Fruit fly (Drosophila melanogaster) whole organism, embryonic: ENCODE data around the gene CG17239.

ENCODE experiments used
- B-H2 ChIP-seq: fragments of 200-800 bp; sonication (Bioruptor generic); optimal IDR thresholded peaks from 2 replicates; lab custom pipeline; 2018; ENCODE audit warnings: missing biosample characterization, mild to moderate bottlenecking, missing genetic modification characterization
- BEAF-32 ChIP-seq: fragments of 200-800 bp; sonication (Bioruptor generic); optimal IDR thresholded peaks from 3 replicates; lab custom pipeline; 2017; ENCODE audit warnings: missing biosample characterization, missing genetic modification characterization, mild to moderate bottlenecking, moderate library complexity, missing genetic modification reagents
- CG10959 ChIP-seq: fragments of 200-800 bp; sonication (Bioruptor generic); IDR thresholded peaks from 2 replicates; pipeline ENCODE4 v1.3.6; 2022; ENCODE audit warnings: missing biosample characterization, missing genetic modification characterization
- CG11093 ChIP-seq: fragments of 200-800 bp; sonication (Bioruptor generic); IDR thresholded peaks from 3 replicates; pipeline ENCODE4 v1.3.6; 2022; ENCODE audit warnings: missing biosample characterization, missing genetic modification characterization
- CG15269 ChIP-seq: fragments of 200-800 bp; sonication (Bioruptor generic); optimal IDR thresholded peaks from 2 replicates; lab custom pipeline; 2018; ENCODE audit warnings: missing biosample characterization, mild to moderate bottlenecking, missing genetic modification characterization, moderate library complexity
- CG15479 ChIP-seq: fragments of 200-800 bp; sonication (Bioruptor generic); optimal IDR thresholded peaks from 3 replicates; lab custom pipeline; 2019; ENCODE audit warnings: missing biosample characterization, mild to moderate bottlenecking, missing genetic modification characterization, moderate library complexity
- CG17802 ChIP-seq: fragments of 200-800 bp; sonication (Bioruptor generic); optimal IDR thresholded peaks from 2 replicates; lab custom pipeline; 2018; ENCODE audit warnings: missing biosample characterization, mild to moderate bottlenecking, missing genetic modification characterization, moderate library complexity
- CG18599 ChIP-seq: fragments of 200-800 bp; sonication (Bioruptor generic); optimal IDR thresholded peaks from 3 replicates; lab custom pipeline; 2017; ENCODE audit warnings: missing biosample characterization, missing genetic modification characterization, mild to moderate bottlenecking, moderate library complexity, missing genetic modification reagents
- CG2202 ChIP-seq: fragments of 200-800 bp; sonication (Bioruptor generic); optimal IDR thresholded peaks from 2 replicates; lab custom pipeline; 2018; ENCODE audit warnings: missing biosample characterization, mild to moderate bottlenecking, missing genetic modification characterization
- CG2875 ChIP-seq: fragments of 200-800 bp; sonication (Bioruptor generic); optimal IDR thresholded peaks from 2 replicates; lab custom pipeline; 2017; ENCODE audit warnings: missing biosample characterization, mild to moderate bottlenecking, missing genetic modification characterization, missing genetic modification reagents
- CG2889 ChIP-seq: fragments of 200-800 bp; sonication (Bioruptor generic); IDR thresholded peaks from 3 replicates; pipeline ENCODE4 v1.3.6; 2022; ENCODE audit warnings: missing biosample characterization, missing genetic modification characterization
- CG31388 ChIP-seq: fragments of 200-800 bp; sonication (Bioruptor generic); optimal IDR thresholded peaks from 2 replicates; lab custom pipeline; 2016; ENCODE audit warnings: missing biosample characterization, missing genetic modification characterization
- CG32767 ChIP-seq: fragments of 200-800 bp; sonication (Bioruptor generic); IDR thresholded peaks from 2 replicates; pipeline ENCODE4 v1.3.6; 2022; ENCODE audit warnings: missing biosample characterization, missing genetic modification characterization
- CG3838 ChIP-seq: fragments of 200-800 bp; sonication (Bioruptor generic); optimal IDR thresholded peaks from 3 replicates; lab custom pipeline; 2016; ENCODE audit warnings: missing biosample characterization, missing genetic modification characterization
- CG3847 ChIP-seq: fragments of 200-800 bp; sonication (Bioruptor generic); IDR thresholded peaks from 2 replicates; pipeline ENCODE4 v1.3.6; 2022; ENCODE audit warnings: missing biosample characterization, missing genetic modification characterization
- CG4854 ChIP-seq: fragments of 200-800 bp; sonication (Bioruptor generic); optimal IDR thresholded peaks from 2 replicates; lab custom pipeline; 2016; ENCODE audit warnings: missing biosample characterization, missing genetic modification characterization, inconsistent platforms
- CG6254 ChIP-seq: fragments of 200-800 bp; sonication (Bioruptor generic); optimal IDR thresholded peaks from 3 replicates; lab custom pipeline; 2017; ENCODE audit warnings: mild to moderate bottlenecking, missing biosample characterization, missing genetic modification reagents, missing genetic modification characterization
- CG6683 ChIP-seq: fragments of 200-800 bp; sonication (Bioruptor generic); optimal IDR thresholded peaks from 2 replicates; lab custom pipeline; 2017; ENCODE audit warnings: missing biosample characterization, mild to moderate bottlenecking, missing genetic modification characterization, missing genetic modification reagents
- CG7357 ChIP-seq: fragments of 200-800 bp; sonication (Bioruptor generic); IDR thresholded peaks from 3 replicates; pipeline ENCODE4 v1.3.6; 2022; ENCODE audit warnings: missing biosample characterization, missing genetic modification characterization
- CG7987 ChIP-seq: fragments of 200-800 bp; sonication (Bioruptor generic); optimal IDR thresholded peaks from 2 replicates; lab custom pipeline; 2018; ENCODE audit warnings: missing biosample characterization, mild to moderate bottlenecking, missing genetic modification characterization, moderate library complexity
- CG8089 ChIP-seq: fragments of 200-800 bp; sonication (Bioruptor generic); optimal IDR thresholded peaks from 3 replicates; lab custom pipeline; 2016; ENCODE audit warnings: missing biosample characterization, missing genetic modification characterization
- D19B ChIP-seq: fragments of 200-800 bp; sonication (Bioruptor generic); optimal IDR thresholded peaks from 2 replicates; lab custom pipeline; 2017; ENCODE audit warnings: missing biosample characterization, mild to moderate bottlenecking, missing genetic modification characterization
- E2f1 ChIP-seq: fragments of 200-800 bp; sonication (Bioruptor generic); IDR thresholded peaks from 2 replicates; pipeline ENCODE4 v1.3.6; 2022; ENCODE audit warnings: missing biosample characterization, missing genetic modification characterization
- Fer3 ChIP-seq: fragments of 200-800 bp; sonication (Bioruptor generic); optimal IDR thresholded peaks from 2 replicates; lab custom pipeline; 2018; ENCODE audit warnings: missing biosample characterization, mild to moderate bottlenecking, missing genetic modification characterization, moderate library complexity
- Gsc ChIP-seq: fragments of 200-800 bp; sonication (Bioruptor generic); IDR thresholded peaks from 2 replicates; pipeline ENCODE4 v1.3.6; 2022; ENCODE audit warnings: missing biosample characterization, missing genetic modification characterization
- HmgD ChIP-seq: fragments of 200-800 bp; sonication (Bioruptor generic); optimal IDR thresholded peaks from 3 replicates; lab custom pipeline; 2016; ENCODE audit warnings: missing biosample characterization, missing genetic modification characterization
- Hr39 ChIP-seq: fragments of >200 bp; optimal IDR thresholded peaks from 2 replicates; lab custom pipeline; 2017
- Nf-YB ChIP-seq: fragments of 200-800 bp; sonication (Bioruptor generic); optimal IDR thresholded peaks from 3 replicates; lab custom pipeline; 2019; ENCODE audit warnings: missing biosample characterization, mild to moderate bottlenecking, missing genetic modification characterization, moderate library complexity
- Opbp ChIP-seq: fragments of 200-800 bp; sonication (Bioruptor generic); IDR thresholded peaks from 3 replicates; pipeline ENCODE4 v1.3.6; 2022; ENCODE audit warnings: missing biosample characterization, missing genetic modification characterization; ENCODE audit not compliant: partially characterized antibody
- Rx ChIP-seq: fragments of 200-800 bp; sonication (Bioruptor generic); IDR thresholded peaks from 2 replicates; pipeline ENCODE4 v1.3.6; 2022; ENCODE audit warnings: missing biosample characterization, missing genetic modification characterization
- TFAM ChIP-seq: fragments of 200-800 bp; sonication (Bioruptor generic); optimal IDR thresholded peaks from 2 replicates; lab custom pipeline; 2017; ENCODE audit warnings: missing biosample characterization, missing genetic modification characterization, inconsistent platforms
- Xbp1 ChIP-seq: fragments of 200-800 bp; sonication (Bioruptor generic); optimal IDR thresholded peaks from 3 replicates; lab custom pipeline; 2016; ENCODE audit warnings: missing biosample characterization, mild to moderate bottlenecking, missing genetic modification characterization
- Xrp1 ChIP-seq: fragments of 200-800 bp; sonication (Bioruptor generic); IDR thresholded peaks from 2 replicates; pipeline ENCODE4 v1.3.6; 2022; ENCODE audit warnings: missing biosample characterization, missing genetic modification characterization
- ase ChIP-seq: fragments of 200-800 bp; sonication (Bioruptor generic); IDR thresholded peaks from 3 replicates; pipeline ENCODE4 v1.3.6; 2022; ENCODE audit warnings: missing biosample characterization, missing genetic modification characterization
- bbx ChIP-seq: fragments of 200-800 bp; sonication (Bioruptor generic); IDR thresholded peaks from 2 replicates; pipeline ENCODE4 v1.3.6; 2022; ENCODE audit warnings: missing biosample characterization, missing genetic modification characterization; ENCODE audit not compliant: partially characterized antibody
- crc ChIP-seq: fragments of 200-800 bp; sonication (Bioruptor generic); optimal IDR thresholded peaks from 2 replicates; lab custom pipeline; 2016; ENCODE audit warnings: missing biosample characterization, missing genetic modification characterization
- fd3F ChIP-seq: fragments of 200-800 bp; sonication (Bioruptor generic); optimal IDR thresholded peaks from 2 replicates; lab custom pipeline; 2018; ENCODE audit warnings: missing biosample characterization, mild to moderate bottlenecking, missing genetic modification characterization, moderate library complexity
- gcm ChIP-seq: fragments of 200-800 bp; sonication (Bioruptor generic); optimal IDR thresholded peaks from 2 replicates; lab custom pipeline; 2019; ENCODE audit warnings: missing biosample characterization, mild to moderate bottlenecking, missing genetic modification characterization, moderate library complexity
- grn ChIP-seq: fragments of 200-800 bp; sonication (Bioruptor generic); optimal IDR thresholded peaks from 3 replicates; lab custom pipeline; 2017; ENCODE audit warnings: missing biosample characterization, missing genetic modification characterization
- hb ChIP-seq: fragments of 200-800 bp; sonication (Bioruptor generic); IDR thresholded peaks from 3 replicates; pipeline ENCODE4 v1.3.6; 2022; ENCODE audit warnings: missing biosample characterization, missing genetic modification characterization; ENCODE audit not compliant: partially characterized antibody
- hkb ChIP-seq, 2 experiments: fragments of 200-800 bp in 1 of 2; fragments of >200 bp in 1 of 2; sonication (Bioruptor generic) in 1 of 2; IDR thresholded peaks in 1 of 2; optimal IDR thresholded peaks in 1 of 2; 2 replicates each; pipeline versions ENCODE4 v1.3.6 to Lab custom; 2017 to 2022; ENCODE audit warnings: missing biosample characterization in 1 of 2, missing genetic modification characterization in 1 of 2
- lilli ChIP-seq: fragments of 200-800 bp; sonication (Bioruptor generic); optimal IDR thresholded peaks from 3 replicates; lab custom pipeline; 2016; ENCODE audit warnings: missing biosample characterization, missing genetic modification characterization
- lmd ChIP-seq: fragments of 200-800 bp; sonication (Bioruptor generic); IDR thresholded peaks from 2 replicates; pipeline ENCODE4 v1.3.6; 2022; ENCODE audit warnings: missing biosample characterization, missing genetic modification characterization
- nerfin-2 ChIP-seq: fragments of 200-800 bp; sonication (Bioruptor generic); IDR thresholded peaks from 2 replicates; pipeline ENCODE4 v1.3.6; 2022; ENCODE audit warnings: missing biosample characterization, missing genetic modification characterization; ENCODE audit not compliant: partially characterized antibody
- p53 ChIP-seq: fragments of 200-800 bp; sonication (Bioruptor generic); optimal IDR thresholded peaks from 2 replicates; lab custom pipeline; 2016; ENCODE audit warnings: missing biosample characterization, missing genetic modification characterization
- row ChIP-seq: fragments of 200-800 bp; sonication (Bioruptor generic); IDR thresholded peaks from 3 replicates; pipeline ENCODE4 v1.3.6; 2022; ENCODE audit warnings: missing biosample characterization, missing genetic modification characterization
- sd ChIP-seq: fragments of 200-800 bp; sonication (Bioruptor generic); optimal IDR thresholded peaks from 3 replicates; lab custom pipeline; 2018; ENCODE audit warnings: missing biosample characterization, mild to moderate bottlenecking, missing genetic modification characterization, moderate library complexity
- tgo ChIP-seq: fragments of 200-800 bp; sonication (Bioruptor generic); IDR thresholded peaks from 3 replicates; pipeline ENCODE4 v1.3.6; 2022; ENCODE audit warnings: missing biosample characterization, missing genetic modification characterization
- ttk ChIP-seq: fragments of 200-800 bp; sonication (Bioruptor generic); IDR thresholded peaks from 2 replicates; pipeline ENCODE4 v2.1.2; 2022; ENCODE audit warnings: missing biosample characterization, missing genetic modification characterization
- tx ChIP-seq: fragments of 200-800 bp; sonication (Bioruptor generic); optimal IDR thresholded peaks from 2 replicates; lab custom pipeline; 2016; ENCODE audit warnings: missing biosample characterization, missing genetic modification characterization

Gene CG17239

dm6 chr2L:2221649-2222150, 30.4 kb downstream of the CG17239 start (continued):
- peak; percentile 96 for TF ChIP-seq Fer3
- peak; percentile 91 for TF ChIP-seq crc (GFP tag; lab: Kevin White, UChicago)
- TF ChIP-seq CG7987 = peak; percentile 89
- TF ChIP-seq lilli = peak; percentile 96
- peak; percentile 81; the same call in 1 of the 2 replicates for TF ChIP-seq Gsc
- peak; percentile 81 for TF ChIP-seq HmgD (GFP tag; lab: Kevin White, UChicago)
- peak; percentile 94 for TF ChIP-seq tx (GFP tag; lab: Kevin White, UChicago)
- TF ChIP-seq CG2889 (GFP tag; lab: Robert Waterston, UW) = peak; percentile 96
- peak; percentile 17 for TF ChIP-seq BEAF-32 (GFP tag; lab: Kevin White, UChicago)
- peak; percentile 96 for TF ChIP-seq E2f1 (GFP tag; lab: Robert Waterston, UW)
- no peak for TF ChIP-seq bbx
- TF ChIP-seq Opbp (GFP tag; lab: Robert Waterston, UW) = no peak
- peak; percentile 86 for TF ChIP-seq D19B (GFP tag; lab: Kevin White, UChicago)
- peak; percentile 94 for TF ChIP-seq fd3F
- TF ChIP-seq CG15479 (GFP tag; lab: Kevin White, UChicago) = peak; percentile 75
- TF ChIP-seq CG8089 (GFP tag; lab: Kevin White, UChicago) = peak; percentile 91
- TF ChIP-seq gcm = peak; percentile 95
- peak; percentile 98 for TF ChIP-seq Xrp1 (GFP tag; lab: Robert Waterston, UW)
- no peak for TF ChIP-seq hb (GFP tag; lab: Robert Waterston, UW)
- TF ChIP-seq p53 (GFP tag; lab: Kevin White, UChicago) = peak; percentile 85
- peak; percentile 98 for TF ChIP-seq tgo (GFP tag; lab: Robert Waterston, UW)
- TF ChIP-seq CG6254 (GFP tag; lab: Kevin White, UChicago) = peak; percentile 80
- TF ChIP-seq CG10959 = peak; percentile 95
- TF ChIP-seq CG31388 (GFP tag; lab: Kevin White, UChicago) = peak; percentile 85
- peak; percentile 97 for TF ChIP-seq CG3847
- peak; percentile 64 for TF ChIP-seq CG17802 (tag; lab: Kevin White, UChicago)
- peak; percentile 99 for TF ChIP-seq CG15269 (tag; lab: Kevin White, UChicago)
- no peak for TF ChIP-seq hkb (optimal IDR thresholded peaks at IDR 0.05; lab: Kevin White, UChicago)
- TF ChIP-seq hkb (GFP tag; IDR thresholded peaks at IDR 0.05; lab: Robert Waterston, UW) = peak; percentile 98
- TF ChIP-seq sd (tag; lab: Kevin White, UChicago) = peak; percentile 85
- peak; percentile 83 for TF ChIP-seq CG3838 (GFP tag; lab: Kevin White, UChicago)
- TF ChIP-seq CG2875 (GFP tag; lab: Kevin White, UChicago) = peak; percentile 94
- TF ChIP-seq B-H2 (GFP tag; lab: Kevin White, UChicago) = peak; percentile 94
- peak; percentile 97 for TF ChIP-seq CG18599 (GFP tag; lab: Kevin White, UChicago)
- TF ChIP-seq Nf-YB (GFP tag; lab: Kevin White, UChicago) = peak; percentile 83
- peak; percentile 87 for TF ChIP-seq CG7357 (GFP tag; lab: Robert Waterston, UW)
- TF ChIP-seq grn (GFP tag; lab: Kevin White, UChicago) = peak; percentile 86
- TF ChIP-seq Hr39 (lab: Kevin White, UChicago) = no peak
- TF ChIP-seq lmd (GFP tag; lab: Robert Waterston, UW) = peak; percentile 98
- TF ChIP-seq CG6683 (GFP tag; lab: Kevin White, UChicago) = peak; percentile 88
- peak; percentile 96 for TF ChIP-seq CG32767
- TF ChIP-seq CG11093 (GFP tag; lab: Robert Waterston, UW) = peak; percentile 96
- peak; percentile 96 for TF ChIP-seq Rx (GFP tag; lab: Robert Waterston, UW)
- TF ChIP-seq ase (GFP tag; lab: Robert Waterston, UW) = peak; percentile 96
- TF ChIP-seq TFAM (GFP tag; lab: Kevin White, UChicago) = peak; percentile 78
- peak; percentile 95 for TF ChIP-seq Xbp1 (GFP tag; lab: Kevin White, UChicago)
- peak; percentile 91 for TF ChIP-seq CG4854 (GFP tag; lab: Kevin White, UChicago)
- peak; percentile 94 for TF ChIP-seq CG2202
- no peak for TF ChIP-seq nerfin-2 (GFP tag; lab: Robert Waterston, UW)
- peak; percentile 98 for TF ChIP-seq ttk (GFP tag; lab: Robert Waterston, UW)
- peak; percentile 99 for TF ChIP-seq row (GFP tag; lab: Robert Waterston, UW)
